Worm (Caenorhabditis elegans) whole organism, mixed stage, embryonic: Measurements from ENCODE around the gene lips-3.

Experiments
- M03D4.4 ChIP-seq: sonication (generic microtip); optimal IDR thresholded peaks from 2 replicates; lab custom pipeline; 2017; ENCODE audit warnings: mild to moderate bottlenecking, missing genetic modification characterization, missing compliant biosample characterization
- bed-3 ChIP-seq: fragments of 200-800 bp; sonication (Bioruptor generic); optimal IDR thresholded peaks from 3 replicates; lab custom pipeline; 2018; ENCODE audit warnings: mild to moderate bottlenecking, missing genetic modification characterization, moderate library complexity, missing compliant biosample characterization
- blmp-1 ChIP-seq: fragments of 150-350 bp; optimal IDR thresholded peaks from 2 replicates; lab custom pipeline; 2014; ENCODE audit warnings: missing biosample characterization, missing genetic modification characterization
- ceh-39 ChIP-seq: fragments of 150-350 bp; optimal IDR thresholded peaks from 2 replicates; lab custom pipeline; 2014; ENCODE audit warnings: missing biosample characterization, missing genetic modification characterization
- ceh-43 ChIP-seq: fragments of 200-800 bp; sonication (Bioruptor generic); optimal IDR thresholded peaks from 2 replicates; lab custom pipeline; 2018; ENCODE audit warnings: mild to moderate bottlenecking, missing genetic modification characterization, moderate library complexity, missing compliant biosample characterization
- ceh-83 ChIP-seq: fragments of 200-800 bp; sonication (Bioruptor generic); optimal IDR thresholded peaks from 2 replicates; lab custom pipeline; 2018; ENCODE audit warnings: mild to moderate bottlenecking, missing genetic modification characterization, missing compliant biosample characterization
- ces-1 ChIP-seq: fragments of 150-350 bp; optimal IDR thresholded peaks from 2 replicates; lab custom pipeline; 2014; ENCODE audit warnings: missing biosample characterization, missing genetic modification reagents, missing genetic modification characterization
- cnd-1 ChIP-seq: fragments of 200-800 bp; sonication (Bioruptor generic); optimal IDR thresholded peaks from 2 replicates; lab custom pipeline; 2018; ENCODE audit warnings: mild to moderate bottlenecking, missing genetic modification characterization, missing compliant biosample characterization
- drap-1 ChIP-seq: fragments of 200-800 bp; sonication (Bioruptor generic); optimal IDR thresholded peaks from 3 replicates; lab custom pipeline; 2018; ENCODE audit warnings: mild to moderate bottlenecking, missing genetic modification characterization, missing compliant biosample characterization
- elt-1 ChIP-seq: sonication (generic microtip); optimal IDR thresholded peaks from 2 replicates; lab custom pipeline; 2017; ENCODE audit warnings: missing genetic modification characterization, mild to moderate bottlenecking, missing compliant biosample characterization, antibody characterized with exemption, moderate library complexity, borderline replicate concordance; ENCODE audit not compliant: insufficient read depth
- elt-3 ChIP-seq: fragments of 150-350 bp; optimal IDR thresholded peaks from 2 replicates; lab custom pipeline; 2014; ENCODE audit warnings: missing biosample characterization, missing genetic modification characterization
- ham-2 ChIP-seq: fragments of 200-800 bp; sonication (Bioruptor generic); optimal IDR thresholded peaks from 2 replicates; lab custom pipeline; 2018; ENCODE audit warnings: mild to moderate bottlenecking, missing genetic modification characterization, missing compliant biosample characterization
- hlh-1 ChIP-seq: fragments of 150-350 bp; optimal IDR thresholded peaks from 2 replicates; lab custom pipeline; 2014; ENCODE audit warnings: missing biosample characterization, missing genetic modification reagents, missing genetic modification characterization
- lin-13 ChIP-seq: fragments of 150-350 bp; optimal IDR thresholded peaks from 2 replicates; lab custom pipeline; 2014; ENCODE audit warnings: missing biosample characterization, missing genetic modification characterization
- lin-32 ChIP-seq: fragments of 200-800 bp; sonication (Bioruptor generic); optimal IDR thresholded peaks from 2 replicates; lab custom pipeline; 2018; ENCODE audit warnings: mild to moderate bottlenecking, missing genetic modification characterization, missing compliant biosample characterization
- lsy-2 ChIP-seq: fragments of 150-350 bp; optimal IDR thresholded peaks from 2 replicates; lab custom pipeline; 2014; ENCODE audit warnings: missing biosample characterization, missing genetic modification characterization
- mab-5 ChIP-seq: fragments of 150-350 bp; optimal IDR thresholded peaks from 2 replicates; lab custom pipeline; 2014; ENCODE audit warnings: missing biosample characterization, missing genetic modification characterization
- mep-1 ChIP-seq: fragments of 150-350 bp; optimal IDR thresholded peaks from 2 replicates; lab custom pipeline; 2017; ENCODE audit warnings: missing biosample characterization, missing genetic modification reagents, missing genetic modification characterization, inconsistent platforms
- mls-2 ChIP-seq: sonication (generic microtip); optimal IDR thresholded peaks from 2 replicates; lab custom pipeline; 2016; ENCODE audit warnings: mild to moderate bottlenecking, missing genetic modification characterization, moderate library complexity, missing compliant biosample characterization
- nhr-2 ChIP-seq: fragments of 150-350 bp; optimal IDR thresholded peaks from 2 replicates; lab custom pipeline; 2014; ENCODE audit warnings: missing biosample characterization, missing genetic modification characterization
- nhr-237 ChIP-seq: fragments of 150-350 bp; optimal IDR thresholded peaks from 2 replicates; lab custom pipeline; 2014; ENCODE audit warnings: missing biosample characterization, missing genetic modification characterization
- nhr-28 ChIP-seq: fragments of 150-350 bp; optimal IDR thresholded peaks from 2 replicates; lab custom pipeline; 2014; ENCODE audit warnings: missing biosample characterization, missing genetic modification characterization
- nhr-76 ChIP-seq: sonication (generic microtip); optimal IDR thresholded peaks from 2 replicates; lab custom pipeline; 2017; ENCODE audit warnings: missing biosample characterization, missing genetic modification characterization
- pha-4 ChIP-seq: fragments of 150-350 bp; optimal IDR thresholded peaks from 2 replicates; lab custom pipeline; 2018; ENCODE audit warnings: missing biosample characterization, missing genetic modification reagents, missing genetic modification characterization
- sem-2 ChIP-seq: fragments of 200-800 bp; sonication (Bioruptor generic); optimal IDR thresholded peaks from 2 replicates; lab custom pipeline; 2018; ENCODE audit warnings: mild to moderate bottlenecking, missing genetic modification characterization, missing compliant biosample characterization
- snpc-4 ChIP-seq: fragments of 150-350 bp; optimal IDR thresholded peaks from 2 replicates; lab custom pipeline; 2014; ENCODE audit warnings: missing biosample characterization, missing genetic modification characterization
- sptf-1 ChIP-seq: sonication (generic microtip); optimal IDR thresholded peaks from 2 replicates; lab custom pipeline; 2017; ENCODE audit warnings: mild to moderate bottlenecking, missing genetic modification characterization, moderate library complexity, missing compliant biosample characterization
- tbx-8 ChIP-seq: fragments of 200-800 bp; sonication (Bioruptor generic); optimal IDR thresholded peaks from 2 replicates; lab custom pipeline; 2018; ENCODE audit warnings: mild to moderate bottlenecking, missing genetic modification characterization, moderate library complexity, missing compliant biosample characterization
- unc-120 ChIP-seq: sonication (generic microtip); optimal IDR thresholded peaks from 2 replicates; lab custom pipeline; 2017; ENCODE audit warnings: missing genetic modification characterization, missing compliant biosample characterization; ENCODE audit not compliant: poor library complexity, severe bottlenecking
- unc-39 ChIP-seq: fragments of 150-350 bp; optimal IDR thresholded peaks from 2 replicates; lab custom pipeline; 2014; ENCODE audit warnings: missing biosample characterization, missing genetic modification characterization
- unc-62 ChIP-seq: fragments of 150-350 bp; optimal IDR thresholded peaks from 2 replicates; lab custom pipeline; 2014; ENCODE audit warnings: missing biosample characterization, missing genetic modification reagents, missing genetic modification characterization
- zip-8 ChIP-seq: fragments of 150-350 bp; optimal IDR thresholded peaks from 2 replicates; lab custom pipeline; 2014; ENCODE audit warnings: missing biosample characterization, missing genetic modification characterization
- ztf-11 ChIP-seq: fragments of 150-350 bp; optimal IDR thresholded peaks from 2 replicates; lab custom pipeline; 2014; ENCODE audit warnings: missing biosample characterization, missing genetic modification characterization

The lips-3 gene

DNA sequence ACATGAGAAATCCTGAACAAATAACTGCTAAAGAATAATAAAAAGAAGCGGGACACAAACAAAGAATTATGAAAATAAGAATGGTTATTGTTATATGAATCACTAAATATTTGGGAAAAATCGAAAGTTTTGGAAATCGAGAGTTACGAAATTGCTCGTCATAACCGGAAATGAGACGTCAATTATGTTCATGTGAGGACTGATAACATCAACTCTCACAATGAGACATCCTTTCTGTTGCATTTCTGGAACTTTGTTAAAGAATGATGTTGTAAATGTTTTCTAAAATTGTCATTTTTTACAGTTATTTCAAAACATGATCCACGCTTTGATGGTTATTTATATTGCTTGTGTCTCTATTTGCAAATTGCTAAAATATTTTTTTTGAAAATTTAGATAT lies 31.6 kb downstream of the lips-3 start, which contains the start of gene T23F11.6:
Gene T23F11.6, minus strand, starts transcription at position 45 of the 400 bp plus-strand sequence.
- no peak for TF ChIP-seq lsy-2 (tag; lab: Kevin White, UChicago)
- no peak for TF ChIP-seq mls-2 (tag; lab: Kevin White, UChicago)
- no peak for TF ChIP-seq nhr-2 (tag; lab: Kevin White, UChicago)
- no peak for TF ChIP-seq ceh-39 (tag; lab: Kevin White, UChicago)
- no peak for TF ChIP-seq nhr-237 (tag; lab: Kevin White, UChicago)
- TF ChIP-seq unc-62 (GFP tag; lab: Kevin White, UChicago): no peak
- no peak for TF ChIP-seq ces-1
- TF ChIP-seq ztf-11: no peak
- no peak for TF ChIP-seq M03D4.4 (tag; lab: Kevin White, UChicago)
- TF ChIP-seq mab-5 (tag; lab: Kevin White, UChicago): no peak
- TF ChIP-seq nhr-76 (tag; lab: Kevin White, UChicago): no peak

DNA sequence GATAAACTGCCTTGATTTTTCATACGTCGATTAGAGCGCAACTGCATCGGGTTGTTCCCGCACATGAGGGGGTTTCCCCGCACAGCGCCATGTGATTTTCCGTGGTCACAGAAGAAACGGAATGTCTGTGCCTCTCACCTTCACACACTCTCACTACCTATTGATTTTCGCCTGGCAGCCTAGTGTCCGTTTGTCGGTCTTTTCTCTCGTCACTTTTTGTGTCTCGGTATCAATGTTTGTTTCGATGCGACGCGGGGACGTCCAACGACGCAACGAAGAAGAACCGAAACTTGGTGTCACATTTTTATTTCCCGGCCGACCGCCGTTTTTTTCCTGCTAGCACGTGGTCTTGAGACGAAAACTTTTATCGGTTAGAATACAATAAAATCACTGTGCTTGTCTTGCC lies 33.0 kb downstream of the lips-3 start:
- TF ChIP-seq tbx-8 (GFP tag; lab: Kevin White, UChicago): no peak
- TF ChIP-seq ham-2 (GFP tag; lab: Kevin White, UChicago): peak; percentile 27
- TF ChIP-seq nhr-28 (tag; lab: Kevin White, UChicago): no peak
- TF ChIP-seq mep-1 (tag; lab: Kevin White, UChicago): peak; percentile 85
- TF ChIP-seq ceh-39 (tag; lab: Kevin White, UChicago): peak; percentile 3
- peak; percentile 92 for TF ChIP-seq pha-4 (tag; lab: Kevin White, UChicago)
- no peak for TF ChIP-seq zip-8 (tag; lab: Kevin White, UChicago)
- peak; percentile 90 for TF ChIP-seq hlh-1
- peak; percentile 90 for TF ChIP-seq nhr-237 (tag; lab: Kevin White, UChicago)
- peak; percentile 68 for TF ChIP-seq lsy-2 (tag; lab: Kevin White, UChicago)
- TF ChIP-seq bed-3: no peak
- peak; percentile 75 for TF ChIP-seq elt-3 (tag; lab: Kevin White, UChicago)
- peak; percentile 83 for TF ChIP-seq unc-62 (GFP tag; lab: Kevin White, UChicago)
- TF ChIP-seq ces-1: peak; percentile 60
- TF ChIP-seq unc-120 (tag; lab: Kevin White, UChicago): peak; percentile 58
- TF ChIP-seq snpc-4 (tag; lab: Kevin White, UChicago): no peak
- peak; percentile 58 for TF ChIP-seq M03D4.4 (tag; lab: Kevin White, UChicago)
- peak; percentile 42 for TF ChIP-seq lin-13 (tag; lab: Kevin White, UChicago)
- TF ChIP-seq ztf-11: peak; percentile 32
- TF ChIP-seq elt-1 (tag; lab: Kevin White, UChicago): no peak
- TF ChIP-seq mab-5 (tag; lab: Kevin White, UChicago): no peak
- TF ChIP-seq ceh-83 (GFP tag; lab: Kevin White, UChicago): no peak
- TF ChIP-seq drap-1 (GFP tag; lab: Kevin White, UChicago): peak; percentile 50
- no peak for TF ChIP-seq sptf-1 (tag; lab: Kevin White, UChicago)

DNA sequence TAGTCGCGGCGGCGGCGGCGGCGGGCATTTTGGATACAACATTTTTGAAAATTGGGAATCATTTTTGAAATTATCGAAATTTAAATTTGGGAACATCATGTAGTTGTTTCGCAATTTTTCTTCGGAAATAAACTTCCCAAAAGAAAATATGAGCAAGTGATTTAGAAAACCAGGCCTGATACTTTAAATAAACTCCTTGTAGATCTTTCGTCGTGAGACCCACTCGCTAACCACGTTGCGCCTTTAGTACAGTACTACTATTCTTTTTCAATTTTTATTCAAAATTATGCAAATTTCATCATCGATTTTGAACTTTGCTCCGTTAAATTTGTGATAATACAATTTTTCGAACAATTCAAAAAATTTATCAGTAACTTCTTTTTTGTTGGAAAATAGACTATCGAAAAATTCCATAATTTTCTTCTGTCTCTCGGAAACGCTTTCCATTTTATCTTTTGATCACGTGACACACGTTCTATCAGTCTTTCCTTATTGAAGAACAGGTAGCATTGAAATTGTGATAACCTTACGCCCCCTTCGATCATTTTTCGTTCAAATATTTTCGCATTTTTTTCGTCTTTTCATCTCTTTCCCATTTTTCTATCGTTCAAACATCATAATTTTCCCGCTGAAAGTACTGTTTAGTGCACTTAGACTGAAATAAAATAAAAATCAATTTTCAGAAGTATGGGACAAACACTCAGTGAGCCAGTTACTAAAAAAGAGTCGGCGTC lies 33.6 kb downstream of the lips-3 start, which contains the start of gene ppm-2:
Gene ppm-2, plus strand, starts transcription at position 684 of the 734 bp plus-strand sequence.
- TF ChIP-seq mab-5 (tag; lab: Kevin White, UChicago) (no peak), nhr-237 (tag; lab: Kevin White, UChicago) (no peak), elt-1 (tag; lab: Kevin White, UChicago) (no peak), tbx-8 (GFP tag; lab: Kevin White, UChicago) (no peak), ceh-43 (GFP tag; lab: Kevin White, UChicago) (no peak), unc-62 (GFP tag; lab: Kevin White, UChicago) (no peak), bed-3 (no peak), elt-3 (tag; lab: Kevin White, UChicago) (no peak), cnd-1 (no peak), lsy-2 (tag; lab: Kevin White, UChicago) (no peak), sem-2 (GFP tag; lab: Kevin White, UChicago) (no peak), ces-1 (no peak), M03D4.4 (tag; lab: Kevin White, UChicago) (no peak), lin-32 (no peak), nhr-28 (tag; lab: Kevin White, UChicago) (no peak), zip-8 (tag; lab: Kevin White, UChicago) (no peak), blmp-1 (no peak), mls-2 (tag; lab: Kevin White, UChicago) (no peak), unc-39 (no peak), hlh-1 (no peak)
